Worm (Caenorhabditis elegans) whole organism, L2 larva: ENCODE measurements around the gene srsx-39.
"Not testable (repeated sequence)": the region's sequence is repeated elsewhere in the genome, so short reads cannot be mapped to it uniquely, and the experiment has no call there.

Experiments
- ceh-16 ChIP-seq: fragments of 150-350 bp; optimal IDR thresholded peaks from 2 replicates; lab custom pipeline; 2014; ENCODE audit warnings: missing biosample characterization, missing genetic modification characterization
- elt-3 ChIP-seq: sonication (generic microtip); optimal IDR thresholded peaks from 2 replicates; lab custom pipeline; 2017; ENCODE audit warnings: missing biosample characterization, missing genetic modification characterization
- nhr-11 ChIP-seq: fragments of 150-350 bp; optimal IDR thresholded peaks from 2 replicates; lab custom pipeline; 2014; ENCODE audit warnings: missing biosample characterization, missing genetic modification characterization
- nhr-237 ChIP-seq: fragments of 150-350 bp; optimal IDR thresholded peaks from 2 replicates; lab custom pipeline; 2014; ENCODE audit warnings: missing biosample characterization, missing genetic modification characterization
- nhr-25 ChIP-seq: fragments of 150-350 bp; sonication (generic microtip); optimal IDR thresholded peaks from 3 replicates; lab custom pipeline; 2014; ENCODE audit warnings: missing biosample characterization, missing genetic modification characterization

The srsx-39 gene

DNA sequence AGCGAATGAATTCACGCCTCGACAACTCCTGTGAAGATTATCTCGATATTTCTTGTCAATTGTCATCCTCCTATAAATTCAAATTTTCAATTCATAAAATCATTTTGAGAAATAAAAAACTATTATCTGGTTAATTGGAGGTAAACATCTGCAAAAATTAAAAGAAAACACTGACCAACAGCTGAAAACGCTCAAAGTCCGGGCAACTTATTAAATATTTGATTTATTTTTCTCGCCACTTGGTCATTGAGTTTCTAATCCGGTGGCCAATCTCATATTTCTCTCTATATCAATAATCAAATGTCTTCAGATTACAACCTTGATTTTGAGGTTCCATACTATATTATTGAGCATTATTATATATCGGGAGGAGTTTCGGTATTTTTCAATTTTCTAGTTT lies 44.7 kb downstream of the srsx-39 start, which contains the start of gene sri-24:
Gene sri-24, plus strand, starts transcription at position 301 of the 400 bp plus-strand sequence.
- TF ChIP-seq nhr-11; ceh-16 (tag; lab: Kevin White, UChicago); nhr-237 (tag; lab: Kevin White, UChicago): not testable (repeated sequence)
- TF ChIP-seq, all 48 proteins: peak for 0; not testable (repeated sequence) for 48

DNA sequence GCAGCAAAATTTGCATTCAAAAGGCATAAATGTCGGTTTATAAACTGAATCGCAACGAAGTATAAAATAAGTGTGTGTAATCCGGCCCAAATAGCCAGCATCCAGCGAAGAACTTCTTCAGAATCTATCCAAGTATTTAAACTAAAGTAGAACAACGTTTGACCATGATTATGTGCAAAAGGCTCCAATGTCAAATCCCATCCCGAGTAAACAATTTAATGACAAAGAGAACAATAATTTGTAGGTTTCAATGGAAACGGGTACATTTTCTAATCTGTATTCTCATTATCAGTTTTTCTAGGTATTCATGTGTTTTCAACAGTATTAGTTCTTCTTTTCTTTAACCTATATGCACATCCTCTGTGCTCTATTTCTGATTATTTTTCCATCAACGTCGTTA lies 48.9 kb downstream of the srsx-39 start, which contains the start of gene C41G6.12:
Gene C41G6.12, minus strand, starts transcription at position 101 of the 400 bp plus-strand sequence.
- not testable (repeated sequence) for TF ChIP-seq nhr-25 (tag; lab: Kevin White, UChicago); elt-3 (tag; lab: Kevin White, UChicago); nhr-11
